Fruit fly (Drosophila melanogaster) whole organism, embryonic: ENCODE data around the gene cup.
A peak's percentile ranks its signal among the peaks of the same experiment; 100 is the strongest.

ENCODE experiments used
- Ada2b ChIP-seq: fragments of 200-800 bp; sonication (Bioruptor generic); IDR thresholded peaks from 2 replicates; pipeline ENCODE4 v1.3.6; 2022; ENCODE audit warnings: missing biosample characterization, missing genetic modification characterization
- Aef1 ChIP-seq: fragments of 200-800 bp; sonication (Bioruptor generic); IDR thresholded peaks from 3 replicates; pipeline ENCODE4 v1.3.6; 2022; ENCODE audit warnings: missing biosample characterization, missing genetic modification characterization
- CG10979 ChIP-seq: fragments of 200-800 bp; sonication (Bioruptor generic); optimal IDR thresholded peaks from 2 replicates; lab custom pipeline; 2018; ENCODE audit warnings: missing biosample characterization, mild to moderate bottlenecking, missing genetic modification characterization, moderate library complexity
- CG11696 ChIP-seq: fragments of 200-800 bp; sonication (Bioruptor generic); IDR thresholded peaks from 2 replicates; pipeline ENCODE4 v1.3.6; 2022; ENCODE audit warnings: missing biosample characterization, missing genetic modification characterization
- CG13775 ChIP-seq: fragments of 200-800 bp; sonication (Bioruptor generic); optimal IDR thresholded peaks from 3 replicates; lab custom pipeline; 2017; ENCODE audit warnings: missing biosample characterization, mild to moderate bottlenecking, missing genetic modification characterization
- CG15269 ChIP-seq: fragments of 200-800 bp; sonication (Bioruptor generic); optimal IDR thresholded peaks from 2 replicates; lab custom pipeline; 2018; ENCODE audit warnings: missing biosample characterization, mild to moderate bottlenecking, missing genetic modification characterization, moderate library complexity
- CG1603 ChIP-seq: fragments of 200-800 bp; sonication (Bioruptor generic); optimal IDR thresholded peaks from 2 replicates; lab custom pipeline; 2019; ENCODE audit warnings: missing biosample characterization, mild to moderate bottlenecking, missing genetic modification characterization, moderate library complexity
- CG17359 ChIP-seq: fragments of 200-800 bp; sonication (Bioruptor generic); optimal IDR thresholded peaks from 3 replicates; lab custom pipeline; 2018; ENCODE audit warnings: missing biosample characterization, mild to moderate bottlenecking, missing genetic modification characterization, moderate library complexity
- CG1832 ChIP-seq: fragments of 200-800 bp; sonication (Bioruptor generic); optimal IDR thresholded peaks from 2 replicates; lab custom pipeline; 2017; ENCODE audit warnings: missing biosample characterization, mild to moderate bottlenecking, missing genetic modification characterization, inconsistent platforms
- CG2116 ChIP-seq: fragments of 200-800 bp; sonication (Bioruptor generic); optimal IDR thresholded peaks from 3 replicates; lab custom pipeline; 2018; ENCODE audit warnings: missing biosample characterization, mild to moderate bottlenecking, missing genetic modification characterization
- CG31388 ChIP-seq: fragments of 200-800 bp; sonication (Bioruptor generic); optimal IDR thresholded peaks from 2 replicates; lab custom pipeline; 2016; ENCODE audit warnings: missing biosample characterization, missing genetic modification characterization
- CG3281 ChIP-seq: fragments of 200-800 bp; sonication (Bioruptor generic); optimal IDR thresholded peaks from 3 replicates; lab custom pipeline; 2017; ENCODE audit warnings: missing biosample characterization, mild to moderate bottlenecking, missing genetic modification characterization
- CG4282 ChIP-seq: fragments of 200-800 bp; sonication (Bioruptor generic); optimal IDR thresholded peaks from 2 replicates; lab custom pipeline; 2016; ENCODE audit warnings: missing biosample characterization, missing genetic modification characterization
- CG7372 ChIP-seq: fragments of 200-800 bp; sonication (Bioruptor generic); IDR thresholded peaks from 2 replicates; pipeline ENCODE4 v1.3.6; 2022; ENCODE audit warnings: missing biosample characterization, missing genetic modification characterization
- CG7745 ChIP-seq: fragments of 200-800 bp; sonication (Bioruptor generic); optimal IDR thresholded peaks from 2 replicates; lab custom pipeline; 2018; ENCODE audit warnings: missing biosample characterization, mild to moderate bottlenecking, missing genetic modification characterization, moderate library complexity
- CG8089 ChIP-seq: fragments of 200-800 bp; sonication (Bioruptor generic); optimal IDR thresholded peaks from 3 replicates; lab custom pipeline; 2016; ENCODE audit warnings: missing biosample characterization, missing genetic modification characterization
- CG8281 ChIP-seq: fragments of 200-800 bp; sonication (Bioruptor generic); optimal IDR thresholded peaks from 2 replicates; lab custom pipeline; 2018; ENCODE audit warnings: missing biosample characterization, mild to moderate bottlenecking, missing genetic modification characterization, moderate library complexity
- CG8388 ChIP-seq: fragments of 200-800 bp; sonication (Bioruptor generic); optimal IDR thresholded peaks from 2 replicates; lab custom pipeline; 2019; ENCODE audit warnings: missing biosample characterization, mild to moderate bottlenecking, missing genetic modification characterization, moderate library complexity
- CG8478 ChIP-seq: fragments of >200 bp; optimal IDR thresholded peaks from 2 replicates; lab custom pipeline; 2018
- CoRest ChIP-seq: fragments of 200-800 bp; sonication (Bioruptor generic); optimal IDR thresholded peaks from 3 replicates; lab custom pipeline; 2018; ENCODE audit warnings: missing biosample characterization, mild to moderate bottlenecking, missing genetic modification characterization, moderate library complexity
- E2f2 ChIP-seq: fragments of 200-800 bp; sonication (Bioruptor generic); IDR thresholded peaks from 2 replicates; pipeline ENCODE4 v1.3.6; 2022; ENCODE audit warnings: missing biosample characterization, missing genetic modification characterization
- Gsc ChIP-seq: fragments of 200-800 bp; sonication (Bioruptor generic); IDR thresholded peaks from 2 replicates; pipeline ENCODE4 v1.3.6; 2022; ENCODE audit warnings: missing biosample characterization, missing genetic modification characterization
- MESR4 ChIP-seq: fragments of 200-800 bp; sonication (Bioruptor generic); optimal IDR thresholded peaks from 2 replicates; lab custom pipeline; 2018; ENCODE audit warnings: missing biosample characterization, mild to moderate bottlenecking, missing genetic modification characterization, moderate library complexity
- Mad ChIP-seq: fragments of 200-800 bp; sonication (Bioruptor generic); optimal IDR thresholded peaks from 2 replicates; lab custom pipeline; 2016; ENCODE audit warnings: missing biosample characterization, missing genetic modification characterization
- Nf-YA ChIP-seq: fragments of 200-800 bp; sonication (Bioruptor generic); IDR thresholded peaks from 2 replicates; pipeline ENCODE4 v1.3.6; 2022; ENCODE audit warnings: missing biosample characterization, missing genetic modification characterization
- Opbp ChIP-seq: fragments of 200-800 bp; sonication (Bioruptor generic); IDR thresholded peaks from 3 replicates; pipeline ENCODE4 v1.3.6; 2022; ENCODE audit warnings: missing biosample characterization, missing genetic modification characterization; ENCODE audit not compliant: partially characterized antibody
- Poxn ChIP-seq: fragments of 200-800 bp; sonication (Bioruptor generic); IDR thresholded peaks from 2 replicates; pipeline ENCODE4 v1.3.6; 2022; ENCODE audit warnings: missing biosample characterization, missing genetic modification characterization
- Usf ChIP-seq: fragments of 200-800 bp; sonication (Bioruptor generic); optimal IDR thresholded peaks from 2 replicates; lab custom pipeline; 2017; ENCODE audit warnings: missing genotype, missing biosample characterization, missing genetic modification characterization
- Vsx1 ChIP-seq: fragments of 200-800 bp; sonication (Bioruptor generic); optimal IDR thresholded peaks from 2 replicates; lab custom pipeline; 2017; ENCODE audit warnings: missing biosample characterization, mild to moderate bottlenecking, missing genetic modification characterization, missing genetic modification reagents
- Xrp1 ChIP-seq: fragments of 200-800 bp; sonication (Bioruptor generic); IDR thresholded peaks from 2 replicates; pipeline ENCODE4 v1.3.6; 2022; ENCODE audit warnings: missing biosample characterization, missing genetic modification characterization
- bab2 ChIP-seq: fragments of 200-800 bp; sonication (Bioruptor generic); optimal IDR thresholded peaks from 2 replicates; lab custom pipeline; 2016; ENCODE audit warnings: missing biosample characterization, missing genetic modification characterization
- bsh ChIP-seq, 2 experiments: fragments of 200-800 bp; sonication (Bioruptor generic); optimal IDR thresholded peaks; 2 replicates each; lab custom pipeline; 2017 to 2018; ENCODE audit warnings: mild to moderate bottlenecking in 2 of 2, missing biosample characterization in 2 of 2, missing genetic modification characterization in 2 of 2, moderate library complexity in 1 of 2
- cato ChIP-seq: fragments of 200-800 bp; sonication (Bioruptor generic); optimal IDR thresholded peaks from 2 replicates; lab custom pipeline; 2016; ENCODE audit warnings: missing biosample characterization, missing genetic modification characterization, borderline replicate concordance
- ci ChIP-seq: fragments of 200-800 bp; sonication (Bioruptor generic); IDR thresholded peaks from 3 replicates; pipeline ENCODE4 v1.3.6; 2022; ENCODE audit warnings: missing biosample characterization, missing genetic modification characterization
- disco-r ChIP-seq: fragments of 200-800 bp; sonication (Bioruptor generic); optimal IDR thresholded peaks from 2 replicates; lab custom pipeline; 2016; ENCODE audit warnings: missing biosample characterization, missing genetic modification characterization
- dmrt99B ChIP-seq: fragments of 200-800 bp; sonication (Bioruptor generic); optimal IDR thresholded peaks from 2 replicates; lab custom pipeline; 2018; ENCODE audit warnings: missing biosample characterization, mild to moderate bottlenecking, missing genetic modification characterization, moderate library complexity
- fd96Cb ChIP-seq: fragments of 200-800 bp; sonication (Bioruptor generic); optimal IDR thresholded peaks from 2 replicates; lab custom pipeline; 2018; ENCODE audit warnings: missing biosample characterization, mild to moderate bottlenecking, missing genetic modification characterization, moderate library complexity
- fru ChIP-seq: fragments of >200 bp; optimal IDR thresholded peaks from 2 replicates; lab custom pipeline; 2017
- gem ChIP-seq: fragments of 200-800 bp; sonication (Bioruptor generic); optimal IDR thresholded peaks from 2 replicates; lab custom pipeline; 2019; ENCODE audit warnings: missing biosample characterization, mild to moderate bottlenecking, missing genetic modification characterization, moderate library complexity
- gsb-n ChIP-seq: fragments of 200-800 bp; sonication (Bioruptor generic); optimal IDR thresholded peaks from 3 replicates; lab custom pipeline; 2018; ENCODE audit warnings: missing biosample characterization, mild to moderate bottlenecking, missing genetic modification characterization
- gt ChIP-seq: fragments of 200-800 bp; sonication (Bioruptor generic); IDR thresholded peaks from 2 replicates; pipeline ENCODE4 v1.3.6; 2022; ENCODE audit warnings: missing biosample characterization, missing genetic modification characterization
- ham ChIP-seq: fragments of 200-800 bp; sonication (Bioruptor generic); IDR thresholded peaks from 2 replicates; pipeline ENCODE4 v1.3.6; 2022; ENCODE audit warnings: missing biosample characterization, missing genetic modification characterization
- ind ChIP-seq: fragments of 200-800 bp; sonication (Bioruptor generic); optimal IDR thresholded peaks from 3 replicates; lab custom pipeline; 2016; ENCODE audit warnings: missing biosample characterization, missing genetic modification characterization
- knrl ChIP-seq: fragments of 200-800 bp; sonication (Bioruptor generic); IDR thresholded peaks from 3 replicates; pipeline ENCODE4 v1.3.6; 2022; ENCODE audit warnings: missing biosample characterization, missing genetic modification characterization; ENCODE audit not compliant: partially characterized antibody
- mam ChIP-seq: fragments of 200-800 bp; sonication (Bioruptor generic); optimal IDR thresholded peaks from 3 replicates; lab custom pipeline; 2016; ENCODE audit warnings: missing biosample characterization, missing genetic modification characterization
- pum ChIP-seq: fragments of 200-800 bp; sonication (Bioruptor generic); optimal IDR thresholded peaks from 2 replicates; lab custom pipeline; 2016; ENCODE audit warnings: missing biosample characterization, missing genetic modification characterization
- sc ChIP-seq, 3 experiments: fragments of >200 bp in 2 of 3; fragments of 200-800 bp in 1 of 3; sonication (Bioruptor generic) in 1 of 3; optimal IDR thresholded peaks; 2 replicates in 2 of 3; 3 replicates in 1 of 3; lab custom pipeline; 2017; ENCODE audit warnings: mild to moderate bottlenecking in 1 of 3, missing biosample characterization in 1 of 3, missing genetic modification characterization in 1 of 3, missing genetic modification reagents in 1 of 3
- slou ChIP-seq: fragments of 200-800 bp; sonication (Bioruptor generic); optimal IDR thresholded peaks from 3 replicates; lab custom pipeline; 2016; ENCODE audit warnings: missing biosample characterization, missing genetic modification characterization
- unpg ChIP-seq: fragments of 200-800 bp; sonication (Bioruptor generic); optimal IDR thresholded peaks from 3 replicates; lab custom pipeline; 2018; ENCODE audit warnings: missing biosample characterization, mild to moderate bottlenecking, missing genetic modification characterization, moderate library complexity

cup gene

dm6 chr2L:6700742-6701141 lies 37.3 kb downstream of the cup start (continued):
- TF ChIP-seq Gsc, result no peak
- no peak for TF ChIP-seq fru (lab: Kevin White, UChicago)
- TF ChIP-seq Usf (GFP tag; lab: Kevin White, UChicago), result no peak
- no peak for TF ChIP-seq CG15269
- peak; percentile 67 for TF ChIP-seq gsb-n (tag; lab: Kevin White, UChicago)
- no peak for TF ChIP-seq CG7372 (GFP tag; lab: Robert Waterston, UW)
- TF ChIP-seq Opbp (GFP tag; lab: Robert Waterston, UW), result no peak
- TF ChIP-seq knrl, result no peak
- TF ChIP-seq Nf-YA (GFP tag; lab: Robert Waterston, UW), result no peak
- peak; percentile 66 for TF ChIP-seq CG8089 (GFP tag; lab: Kevin White, UChicago)
- no peak for TF ChIP-seq CG8388
- TF ChIP-seq unpg (GFP tag; lab: Kevin White, UChicago), result peak; percentile 7
- TF ChIP-seq CG1832 (GFP tag; lab: Kevin White, UChicago), result no peak
- TF ChIP-seq CG3281 (GFP tag; lab: Kevin White, UChicago), result no peak
- TF ChIP-seq Poxn (GFP tag; lab: Robert Waterston, UW), result no peak
- no peak for TF ChIP-seq slou (GFP tag; lab: Kevin White, UChicago)
- TF ChIP-seq mam (GFP tag; lab: Kevin White, UChicago), result no peak
- TF ChIP-seq CG1603 (tag; lab: Kevin White, UChicago), result peak; percentile 70
- no peak for TF ChIP-seq CG4282 (GFP tag; lab: Kevin White, UChicago)
- no peak for TF ChIP-seq Ada2b (GFP tag; lab: Robert Waterston, UW)
- TF ChIP-seq, all 482 proteins: peak for 132

- TF ChIP-seq CG10979 (tag; lab: Kevin White, UChicago), result peak; percentile 30
- no peak for TF ChIP-seq Mad (GFP tag; lab: Kevin White, UChicago)
- no peak for TF ChIP-seq bab2 (GFP tag; lab: Kevin White, UChicago)
- no peak for TF ChIP-seq CoRest (tag; lab: Kevin White, UChicago)
- no peak for TF ChIP-seq ci (GFP tag; lab: Robert Waterston, UW)
- TF ChIP-seq CG8388, result peak; percentile 5
- no peak for TF ChIP-seq CG13775 (GFP tag; lab: Kevin White, UChicago)
- peak; percentile 37 for TF ChIP-seq gem
- TF ChIP-seq CG2116, result no peak
- TF ChIP-seq Aef1, result no peak
- peak; percentile 2 for TF ChIP-seq fd96Cb (tag; lab: Kevin White, UChicago)
- no peak for TF ChIP-seq Xrp1
- TF ChIP-seq sc (optimal IDR thresholded peaks at IDR 0.05; lab: Kevin White, UChicago), result no peak
- TF ChIP-seq sc (GFP tag; optimal IDR thresholded peaks at IDR 0.05; lab: Kevin White, UChicago), result no peak
- TF ChIP-seq CG7745 (tag; lab: Kevin White, UChicago), result no peak
- no peak for TF ChIP-seq ham (GFP tag; lab: Robert Waterston, UW)
- no peak for TF ChIP-seq MESR4 (GFP tag; lab: Kevin White, UChicago)
- no peak for TF ChIP-seq cato (GFP tag; lab: Kevin White, UChicago)
- peak; percentile 31 for TF ChIP-seq CG17359 (tag; lab: Kevin White, UChicago)
- no peak for TF ChIP-seq bsh (GFP tag; optimal IDR thresholded peaks at IDR 0.05; lab: Kevin White, UChicago)
- TF ChIP-seq ind (GFP tag; lab: Kevin White, UChicago), result no peak
- no peak for TF ChIP-seq Vsx1 (GFP tag; lab: Kevin White, UChicago)
- no peak for TF ChIP-seq E2f2 (GFP tag; lab: Robert Waterston, UW)
- no peak for TF ChIP-seq CG8478 (lab: Kevin White, UChicago)
- TF ChIP-seq gt, result no peak
- no peak for TF ChIP-seq CG11696 (GFP tag; lab: Robert Waterston, UW)
- peak; percentile 50 for TF ChIP-seq CG1603 (tag; lab: Kevin White, UChicago)
- no peak for TF ChIP-seq CG31388 (GFP tag; lab: Kevin White, UChicago)
- TF ChIP-seq dmrt99B (tag; lab: Kevin White, UChicago), result peak; percentile 42
- no peak for TF ChIP-seq CG8281 (tag; lab: Kevin White, UChicago)
- TF ChIP-seq disco-r (GFP tag; lab: Kevin White, UChicago), result no peak
- no peak for TF ChIP-seq pum (GFP tag; lab: Kevin White, UChicago)
Observed at dm6 chr2L:6701409-6702199, 38.1 kb downstream of the cup start.
